Worm (Caenorhabditis elegans) whole organism, L4 larva: Measurements from ENCODE around the gene T22F3.2.

Experiments used
- D1046.2 ChIP-seq: fragments of 200-800 bp; sonication (Bioruptor generic); IDR thresholded peaks from 2 replicates; pipeline ENCODE4 v1.3.6; 2022; ENCODE audit warnings: missing genetic modification characterization, missing compliant biosample characterization
- F26F4.8 ChIP-seq: fragments of 200-800 bp; sonication (Bioruptor generic); conservative IDR thresholded peaks from 2 replicates; pipeline ENCODE4 v1.3.6; 2022; ENCODE audit warnings: missing genetic modification characterization, missing compliant biosample characterization
- F37D6.2 ChIP-seq: sonication (generic microtip); optimal IDR thresholded peaks from 2 replicates; lab custom pipeline; 2016; ENCODE audit warnings: mild to moderate bottlenecking, missing genetic modification characterization, missing compliant biosample characterization
- F44E2.7 ChIP-seq: fragments of 200-800 bp; sonication (Bioruptor generic); IDR thresholded peaks from 2 replicates; pipeline ENCODE4 v2.1.2; 2022; ENCODE audit warnings: missing genetic modification characterization, missing compliant biosample characterization
- F49E8.2 ChIP-seq: sonication (generic microtip); optimal IDR thresholded peaks from 2 replicates; lab custom pipeline; 2016; ENCODE audit warnings: missing compliant biosample characterization, mild to moderate bottlenecking, missing genetic modification characterization, borderline replicate concordance
- R02D3.7 ChIP-seq: fragments of 150-350 bp; sonication (generic microtip); optimal IDR thresholded peaks from 3 replicates; lab custom pipeline; 2014; ENCODE audit warnings: missing biosample characterization, missing genetic modification characterization
- T26A8.4 ChIP-seq: fragments of 200-800 bp; sonication (Bioruptor generic); IDR thresholded peaks from 2 replicates; pipeline ENCODE4 v1.3.6; 2022; ENCODE audit warnings: missing genetic modification characterization, missing compliant biosample characterization
- Y105C5A.15 ChIP-seq: fragments of 200-800 bp; sonication (Bioruptor generic); IDR thresholded peaks from 2 replicates; pipeline ENCODE4 v1.3.6; 2022; ENCODE audit warnings: missing genetic modification characterization, missing compliant biosample characterization
- ama-1 ChIP-seq: fragments of 150-350 bp; optimal IDR thresholded peaks from 2 replicates; lab custom pipeline; 2014; ENCODE audit warnings: inconsistent platforms, mixed read lengths
- ceh-62 ChIP-seq: sonication (generic microtip); optimal IDR thresholded peaks from 2 replicates; lab custom pipeline; 2017; ENCODE audit warnings: missing biosample characterization, missing genetic modification characterization
- cey-2 ChIP-seq: sonication (generic microtip); optimal IDR thresholded peaks from 3 replicates; lab custom pipeline; 2017; ENCODE audit warnings: missing genetic modification characterization, mild to moderate bottlenecking, missing compliant biosample characterization, antibody characterized with exemption, borderline replicate concordance; ENCODE audit not compliant: insufficient read depth
- ctbp-1 ChIP-seq: fragments of 200-800 bp; sonication (Bioruptor generic); IDR thresholded peaks from 2 replicates; pipeline ENCODE4 v1.3.6; 2022; ENCODE audit warnings: missing genetic modification reagents, missing genetic modification characterization, missing compliant biosample characterization
- daf-19 ChIP-seq: fragments of 200-800 bp; sonication (Bioruptor generic); conservative IDR thresholded peaks from 2 replicates; pipeline ENCODE4 v1.3.6; 2022; ENCODE audit warnings: missing genetic modification characterization, missing compliant biosample characterization
- daf-8 ChIP-seq: fragments of 200-800 bp; sonication (Bioruptor generic); IDR thresholded peaks from 2 replicates; pipeline ENCODE4 v1.3.6; 2022; ENCODE audit warnings: missing genetic modification characterization, missing compliant biosample characterization
- dmd-8 ChIP-seq: fragments of 200-800 bp; sonication (Bioruptor generic); IDR thresholded peaks from 2 replicates; pipeline ENCODE4 v1.3.6; 2022; ENCODE audit warnings: missing genetic modification characterization, missing compliant biosample characterization
- dpl-1 ChIP-seq: fragments of 150-350 bp; optimal IDR thresholded peaks from 2 replicates; lab custom pipeline; 2014; ENCODE audit warnings: missing biosample characterization, missing genetic modification reagents, missing genetic modification characterization
- duxl-1 ChIP-seq: sonication (generic microtip); optimal IDR thresholded peaks from 2 replicates; lab custom pipeline; 2016; ENCODE audit warnings: mild to moderate bottlenecking, missing genetic modification characterization, moderate library complexity, missing compliant biosample characterization; ENCODE audit not compliant: poor library complexity
- dve-1 ChIP-seq: sonication (generic microtip); optimal IDR thresholded peaks from 2 replicates; lab custom pipeline; 2017; ENCODE audit warnings: antibody characterized with exemption, mild to moderate bottlenecking, missing genetic modification characterization, missing compliant biosample characterization; ENCODE audit not compliant: insufficient read depth
- fkh-10 ChIP-seq: fragments of 150-350 bp; optimal IDR thresholded peaks from 2 replicates; lab custom pipeline; 2014; ENCODE audit warnings: missing biosample characterization, missing genetic modification reagents, missing genetic modification characterization
- gei-8 ChIP-seq: fragments of 200-800 bp; sonication (Bioruptor generic); optimal IDR thresholded peaks from 2 replicates; lab custom pipeline; 2018; ENCODE audit warnings: mild to moderate bottlenecking, missing genetic modification characterization, missing compliant biosample characterization
- hlh-11 ChIP-seq: fragments of 200-800 bp; sonication (Bioruptor generic); optimal IDR thresholded peaks from 2 replicates; lab custom pipeline; 2018; ENCODE audit warnings: mild to moderate bottlenecking, missing genetic modification characterization, missing compliant biosample characterization
- hlh-30 ChIP-seq: sonication (generic microtip); optimal IDR thresholded peaks from 2 replicates; lab custom pipeline; 2017; ENCODE audit warnings: antibody characterized with exemption, mild to moderate bottlenecking, missing genetic modification characterization, missing compliant biosample characterization; ENCODE audit not compliant: insufficient read depth
- hmg-1.1 ChIP-seq: fragments of 200-800 bp; sonication (Bioruptor generic); IDR thresholded peaks from 2 replicates; pipeline ENCODE4 v1.3.6; 2022; ENCODE audit warnings: missing genetic modification reagents, missing genetic modification characterization, missing compliant biosample characterization
- lim-7 ChIP-seq: fragments of 200-800 bp; sonication (Bioruptor generic); IDR thresholded peaks from 2 replicates; pipeline ENCODE4 v1.3.6; 2022; ENCODE audit warnings: missing genetic modification characterization, missing compliant biosample characterization
- lin-1 ChIP-seq: fragments of 200-800 bp; sonication (Bioruptor generic); IDR thresholded peaks from 2 replicates; pipeline ENCODE4 v1.3.6; 2022; ENCODE audit warnings: missing genetic modification reagents, missing genetic modification characterization, missing compliant biosample characterization
- lin-15B ChIP-seq: fragments of 150-350 bp; sonication (generic microtip); optimal IDR thresholded peaks from 3 replicates; lab custom pipeline; 2014; ENCODE audit warnings: missing biosample characterization, missing genetic modification characterization
- lin-29 ChIP-seq: fragments of 200-800 bp; sonication (Bioruptor generic); IDR thresholded peaks from 2 replicates; pipeline ENCODE4 v1.3.6; 2022; ENCODE audit warnings: missing genetic modification reagents, missing genetic modification characterization, missing compliant biosample characterization
- lin-38 ChIP-seq: fragments of 200-800 bp; sonication (Bioruptor generic); IDR thresholded peaks from 2 replicates; pipeline ENCODE4 v1.3.6; 2022; ENCODE audit warnings: missing genetic modification reagents, missing genetic modification characterization, missing compliant biosample characterization
- lsy-2 ChIP-seq, 2 experiments: fragments of 150-350 bp in 1 of 2; sonication (generic microtip) in 1 of 2; optimal IDR thresholded peaks; 2 replicates each; lab custom pipeline; 2014 to 2017; ENCODE audit warnings: missing biosample characterization in 2 of 2, missing genetic modification characterization in 2 of 2
- madf-5 ChIP-seq, 2 experiments: fragments of 200-800 bp; sonication (Bioruptor generic); IDR thresholded peaks; 2 replicates each; pipeline ENCODE4 v1.3.6; 2022; ENCODE audit warnings: missing compliant biosample characterization in 2 of 2, missing genetic modification characterization in 2 of 2
- mdl-1 ChIP-seq, 2 experiments: fragments of 150-350 bp in 1 of 2; sonication (generic microtip) in 1 of 2; optimal IDR thresholded peaks; 2 replicates each; lab custom pipeline; 2014 to 2017; ENCODE audit warnings: missing biosample characterization in 2 of 2, missing genetic modification characterization in 2 of 2
- mdt-29 ChIP-seq: fragments of 200-800 bp; sonication (Bioruptor generic); IDR thresholded peaks from 2 replicates; pipeline ENCODE4 v1.3.6; 2022; ENCODE audit warnings: missing genetic modification reagents, missing genetic modification characterization, missing compliant biosample characterization
- mxl-3 ChIP-seq: fragments of 200-800 bp; sonication (Bioruptor generic); optimal IDR thresholded peaks from 2 replicates; lab custom pipeline; 2018; ENCODE audit warnings: mild to moderate bottlenecking, missing genetic modification characterization, missing compliant biosample characterization
- nhr-111 ChIP-seq: fragments of 200-800 bp; sonication (Bioruptor generic); optimal IDR thresholded peaks from 2 replicates; lab custom pipeline; 2018; ENCODE audit warnings: mild to moderate bottlenecking, missing genetic modification characterization, missing compliant biosample characterization
- nhr-25 ChIP-seq: sonication (generic microtip); optimal IDR thresholded peaks from 2 replicates; lab custom pipeline; 2017; ENCODE audit warnings: missing genetic modification characterization, mild to moderate bottlenecking, missing compliant biosample characterization, antibody characterized with exemption, moderate library complexity, borderline replicate concordance; ENCODE audit not compliant: insufficient read depth
- nhr-42 ChIP-seq: fragments of 200-800 bp; sonication (Bioruptor generic); IDR thresholded peaks from 2 replicates; pipeline ENCODE4 v1.3.6; 2022; ENCODE audit warnings: missing genetic modification characterization, missing compliant biosample characterization
- nhr-48 ChIP-seq: sonication (generic microtip); optimal IDR thresholded peaks from 2 replicates; lab custom pipeline; 2016; ENCODE audit warnings: mild to moderate bottlenecking, missing genetic modification characterization, missing compliant biosample characterization
- nhr-6 ChIP-seq: fragments of 150-350 bp; optimal IDR thresholded peaks from 2 replicates; lab custom pipeline; 2014; ENCODE audit warnings: missing biosample characterization, missing genetic modification characterization
- nhr-77 ChIP-seq: fragments of 150-350 bp; optimal IDR thresholded peaks from 2 replicates; lab custom pipeline; 2014; ENCODE audit warnings: missing biosample characterization, missing genetic modification characterization
- sdz-12 ChIP-seq: fragments of 200-800 bp; sonication (Bioruptor generic); optimal IDR thresholded peaks from 2 replicates; lab custom pipeline; 2018; ENCODE audit warnings: mild to moderate bottlenecking, missing genetic modification characterization, missing compliant biosample characterization
- skn-1 ChIP-seq: fragments of 150-350 bp; optimal IDR thresholded peaks from 2 replicates; lab custom pipeline; 2014; ENCODE audit warnings: missing biosample characterization, missing genetic modification characterization
- spr-3 ChIP-seq: fragments of 200-800 bp; sonication (Bioruptor generic); optimal IDR thresholded peaks from 2 replicates; lab custom pipeline; 2018; ENCODE audit warnings: mild to moderate bottlenecking, missing genetic modification characterization, missing compliant biosample characterization
- tag-97 ChIP-seq: fragments of 200-800 bp; sonication (Bioruptor generic); IDR thresholded peaks from 2 replicates; pipeline ENCODE4 v1.3.6; 2022; ENCODE audit warnings: missing genetic modification characterization, missing compliant biosample characterization
- tra-1 ChIP-seq: fragments of 200-800 bp; sonication (Bioruptor generic); IDR thresholded peaks from 2 replicates; pipeline ENCODE4 v1.3.6; 2022; ENCODE audit warnings: missing genetic modification reagents, missing genetic modification characterization, missing compliant biosample characterization
- unc-130 ChIP-seq: sonication (generic microtip); optimal IDR thresholded peaks from 2 replicates; lab custom pipeline; 2016; ENCODE audit warnings: missing genetic modification reagents, missing genetic modification characterization, missing compliant biosample characterization
- zfp-2 ChIP-seq: sonication (generic microtip); optimal IDR thresholded peaks from 2 replicates; lab custom pipeline; 2016; ENCODE audit warnings: mild to moderate bottlenecking, missing genetic modification characterization, missing compliant biosample characterization
- zip-11 ChIP-seq: fragments of 200-800 bp; sonication (Bioruptor generic); IDR thresholded peaks from 2 replicates; pipeline ENCODE4 v1.3.6; 2022; ENCODE audit warnings: missing genetic modification characterization, missing compliant biosample characterization
- ztf-11 ChIP-seq: fragments of 150-350 bp; optimal IDR thresholded peaks from 2 replicates; lab custom pipeline; 2014; ENCODE audit warnings: missing biosample characterization, missing genetic modification characterization

Gene T22F3.2

ce11 chrV:3585011-3585410 is 1.4 kb upstream of the T22F3.2 start (continued):
- TF ChIP-seq unc-130 (GFP tag; lab: Kevin White, UChicago), result peak; percentile 54
- TF ChIP-seq lsy-2 (tag; optimal IDR thresholded peaks at IDR 0.05; lab: Kevin White, UChicago), result no peak
- TF ChIP-seq F37D6.2, result no peak
- no peak for TF ChIP-seq lin-29 (GFP tag; lab: Robert Waterston, UW)
- no peak for TF ChIP-seq gei-8
- no peak for TF ChIP-seq Y105C5A.15 (GFP tag; lab: Robert Waterston, UW)
- no peak for TF ChIP-seq spr-3 (GFP tag; lab: Kevin White, UChicago)
- TF ChIP-seq ztf-11 (tag; lab: Kevin White, UChicago), result no peak
- TF ChIP-seq dmd-8 (GFP tag; lab: Robert Waterston, UW), result peak; percentile 40; the same call in 1 of the 2 replicates
- no peak for TF ChIP-seq mxl-3 (GFP tag; lab: Kevin White, UChicago)
- no peak for TF ChIP-seq R02D3.7 (tag; lab: Kevin White, UChicago)
- TF ChIP-seq T26A8.4, result no peak
- TF ChIP-seq lin-38, result peak; percentile 57
- no peak for TF ChIP-seq duxl-1 (tag; lab: Kevin White, UChicago)
- TF ChIP-seq tra-1 (GFP tag; lab: Robert Waterston, UW), result no peak
- TF ChIP-seq zip-11 (GFP tag; lab: Robert Waterston, UW), result no peak

DNA sequence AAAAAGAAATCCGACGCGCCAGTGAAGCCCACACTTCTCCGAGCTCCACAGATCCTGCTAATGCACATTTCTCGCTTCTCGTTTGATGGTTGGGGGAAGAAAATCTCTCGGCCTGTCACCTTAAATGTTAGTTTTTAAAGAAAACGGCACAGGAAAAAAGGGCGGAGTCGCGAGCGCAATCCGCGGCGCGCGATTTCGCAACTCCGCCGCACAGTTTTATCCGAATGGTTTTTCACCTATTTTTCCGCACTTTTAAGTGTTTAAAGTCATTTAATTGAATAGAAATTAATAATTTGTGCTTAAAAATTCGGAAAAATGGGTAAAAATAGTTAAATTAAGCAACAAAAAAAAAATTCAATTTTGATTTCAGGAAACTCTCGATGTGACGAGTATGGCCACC is 1.2 kb downstream of the T22F3.2 start:
- TF ChIP-seq lim-7 (GFP tag; lab: Robert Waterston, UW) (no peak), zfp-2 (tag; lab: Kevin White, UChicago) (no peak), mdt-29 (GFP tag; lab: Robert Waterston, UW) (no peak), D1046.2 (GFP tag; lab: Robert Waterston, UW) (no peak), nhr-111 (no peak), duxl-1 (tag; lab: Kevin White, UChicago) (no peak), nhr-25 (tag; lab: Kevin White, UChicago) (no peak), nhr-77 (tag; lab: Kevin White, UChicago) (no peak), spr-3 (GFP tag; lab: Kevin White, UChicago) (no peak), lin-1 (no peak), skn-1 (tag; lab: Kevin White, UChicago) (no peak), ama-1 (lab: Kevin White, UChicago) (no peak), nhr-48 (tag; lab: Kevin White, UChicago) (no peak), ctbp-1 (GFP tag; lab: Robert Waterston, UW) (no peak), mdl-1 (tag; optimal IDR thresholded peaks at IDR 0.05; lab: Kevin White, UChicago) (no peak), nhr-42 (no peak), hlh-11 (tag; lab: Kevin White, UChicago) (no peak), daf-8 (no peak), lsy-2 (tag; optimal IDR thresholded peaks at IDR 0.05; lab: Kevin White, UChicago) (peak in 1 of 2 experiments; percentile 29), daf-19 (GFP tag; lab: Robert Waterston, UW) (no peak), unc-130 (GFP tag; lab: Kevin White, UChicago) (no peak), F49E8.2 (tag; lab: Kevin White, UChicago) (no peak), tag-97 (GFP tag; lab: Robert Waterston, UW) (no peak), nhr-6 (no peak), F26F4.8 (GFP tag; lab: Robert Waterston, UW) (no peak), hmg-1.1 (GFP tag; lab: Robert Waterston, UW) (0 out of 2 replicates have a peak, but pooled peaks have one; percentile 15), dpl-1 (peak; percentile 27), mxl-3 (GFP tag; lab: Kevin White, UChicago) (no peak), Y105C5A.15 (GFP tag; lab: Robert Waterston, UW) (no peak), lin-15B (tag; lab: Kevin White, UChicago) (no peak), cey-2 (tag; lab: Kevin White, UChicago) (no peak), ceh-62 (tag; lab: Kevin White, UChicago) (no peak), R02D3.7 (tag; lab: Kevin White, UChicago) (no peak), F44E2.7 (no peak), ztf-11 (tag; lab: Kevin White, UChicago) (no peak), dve-1 (tag; lab: Kevin White, UChicago) (peak; percentile 23), sdz-12 (no peak), hlh-30 (no peak), madf-5 (GFP tag; IDR thresholded peaks at IDR 0.05; lab: Robert Waterston, UW) (no peak), fkh-10 (GFP tag; lab: Kevin White, UChicago) (no peak)
